Worm (Caenorhabditis elegans): ENCODE measurements around the gene F19C6.2.

Gene F19C6.2

DNA sequence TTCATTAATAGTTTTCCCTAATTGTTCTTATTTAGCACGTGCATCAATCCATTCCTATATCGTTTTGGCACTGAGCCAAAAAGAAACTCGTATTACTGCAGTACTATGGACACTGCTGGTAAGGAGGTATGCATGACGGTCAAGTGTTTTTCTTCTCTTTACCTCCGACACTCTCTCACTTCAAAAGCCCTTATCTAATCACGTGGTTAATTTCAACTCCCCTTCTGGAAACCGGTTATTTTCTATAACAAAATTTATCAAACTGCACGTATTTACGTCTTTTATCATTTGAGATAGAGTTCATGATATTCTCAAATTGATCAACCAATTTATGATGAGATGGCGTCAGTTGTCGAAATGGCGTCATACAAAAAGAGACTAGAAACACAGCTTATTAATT, 50.9 kb downstream of the F19C6.2 start:
- TF ChIP-seq nhr-77 (tag; optimal IDR thresholded peaks at IDR 0.05) (no peak), mdl-1 (tag; optimal IDR thresholded peaks at IDR 0.05) (peak in 1 of 2 experiments; percentile 44), unc-39 (tag; optimal IDR thresholded peaks at IDR 0.05) (no peak), sma-3 (GFP tag; optimal IDR thresholded peaks at IDR 0.05) (peak; percentile 88), Y55F3AM.14 (GFP tag; optimal IDR thresholded peaks at IDR 0.05) (peak; percentile 28), peb-1 (tag; optimal IDR thresholded peaks at IDR 0.05) (no peak), nhr-129 (tag; optimal IDR thresholded peaks at IDR 0.05) (peak; percentile 47), nhr-11 (tag; optimal IDR thresholded peaks at IDR 0.05) (no peak), dmd-4 (tag; optimal IDR thresholded peaks at IDR 0.05) (no peak), nhr-25 (tag; optimal IDR thresholded peaks at IDR 0.05) (peak; percentile 72), blmp-1 (tag; optimal IDR thresholded peaks at IDR 0.05; ENCODE audit: insufficient read depth) (peak; percentile 77), ztf-11 (tag; optimal IDR thresholded peaks at IDR 0.05) (no peak), ceh-16 (tag; optimal IDR thresholded peaks at IDR 0.05) (no peak), C34F6.9 (tag; optimal IDR thresholded peaks at IDR 0.05) (peak; percentile 33), fos-1 (tag; optimal IDR thresholded peaks at IDR 0.05) (peak; percentile 70), snpc-4 (tag; optimal IDR thresholded peaks at IDR 0.05) (no peak), nhr-6 (tag; optimal IDR thresholded peaks at IDR 0.05) (no peak), zag-1 (tag; optimal IDR thresholded peaks at IDR 0.05) (no peak), nhr-21 (tag; optimal IDR thresholded peaks at IDR 0.05) (peak; percentile 59), ama-1 (optimal IDR thresholded peaks at IDR 0.05) (no peak), aly-2 (tag; optimal IDR thresholded peaks at IDR 0.05) (no peak), skn-1 (tag; optimal IDR thresholded peaks at IDR 0.05) (peak; percentile 4), mab-5 (tag; optimal IDR thresholded peaks at IDR 0.05) (no peak), egl-27 (tag; optimal IDR thresholded peaks at IDR 0.05) (no peak), ceh-82 (tag; optimal IDR thresholded peaks at IDR 0.05) (no peak), sma-9 (GFP tag; optimal IDR thresholded peaks at IDR 0.05) (peak; percentile 92), sma-9 (tag; optimal IDR thresholded peaks at IDR 0.05) (no peak), lin-13 (GFP tag; optimal IDR thresholded peaks at IDR 0.05) (no peak), lin-11 (tag; optimal IDR thresholded peaks at IDR 0.05) (no peak), lin-39 (tag; optimal IDR thresholded peaks at IDR 0.05) (no peak), elt-1 (tag; optimal IDR thresholded peaks at IDR 0.05) (no peak), F13H6.1 (tag; optimal IDR thresholded peaks at IDR 0.05) (peak; percentile 73), lsy-2 (tag; optimal IDR thresholded peaks at IDR 0.05) (no peak), nhr-12 (tag; optimal IDR thresholded peaks at IDR 0.05) (no peak), gmeb-1 (tag; optimal IDR thresholded peaks at IDR 0.05) (peak; percentile 26), R02D3.7 (tag; optimal IDR thresholded peaks at IDR 0.05) (no peak), sem-4 (tag; optimal IDR thresholded peaks at IDR 0.05) (no peak), nhr-237 (tag; optimal IDR thresholded peaks at IDR 0.05) (no peak), ZK546.5 (tag; optimal IDR thresholded peaks at IDR 0.05) (no peak), unc-55 (GFP tag; optimal IDR thresholded peaks at IDR 0.05) (no peak), elt-3 (tag; optimal IDR thresholded peaks at IDR 0.05) (no peak), nhr-10 (tag; optimal IDR thresholded peaks at IDR 0.05) (no peak), crh-2 (tag; optimal IDR thresholded peaks at IDR 0.05) (peak; percentile 76), unc-62 (GFP tag; optimal IDR thresholded peaks at IDR 0.05) (no peak), mbf-1 (tag; optimal IDR thresholded peaks at IDR 0.05) (no peak), alr-1 (tag; optimal IDR thresholded peaks at IDR 0.05) (no peak), nhr-23 (tag; optimal IDR thresholded peaks at IDR 0.05) (no peak), ztf-4 (tag; optimal IDR thresholded peaks at IDR 0.05) (no peak), ztf-1 (GFP tag; conservative IDR thresholded peaks at IDR 0.05) (no peak)

Data from whole organism, L2 larva.